Worm (Caenorhabditis elegans) whole organism, L1 larva: ENCODE results near the gene mtm-3.

ENCODE experiments used
- alr-1 ChIP-seq: fragments of 200-800 bp; sonication (Bioruptor generic); optimal IDR thresholded peaks from 2 replicates; lab custom pipeline; 2018; ENCODE audit warnings: borderline replicate concordance, mild to moderate bottlenecking, missing genetic modification characterization, missing compliant biosample characterization
- zag-1 ChIP-seq: fragments of 150-350 bp; optimal IDR thresholded peaks from 2 replicates; lab custom pipeline; 2014; ENCODE audit warnings: missing biosample characterization, missing genetic modification characterization

- TF ChIP-seq zag-1 (tag; lab: Kevin White, UChicago) (no peak), alr-1 (tag; lab: Kevin White, UChicago) (no peak)
Measured at ce11 chrIII:3789688-3790371, 10.4 kb downstream of the mtm-3 start.
